Worm (Caenorhabditis elegans) whole organism, young adult: ENCODE results near the gene trx-3.

ENCODE experiments used
- B0035.1 ChIP-seq: sonication (generic microtip); optimal IDR thresholded peaks from 2 replicates; lab custom pipeline; 2016; ENCODE audit warnings: missing genetic modification characterization, mild to moderate bottlenecking, missing compliant biosample characterization, missing genotype, missing genetic modification reagents
- B0336.3 ChIP-seq: fragments of 200-800 bp; sonication (Bioruptor generic); IDR thresholded peaks from 2 replicates; pipeline ENCODE4 v1.3.6; 2022; ENCODE audit warnings: missing genetic modification characterization, missing compliant biosample characterization
- D2030.7 ChIP-seq: fragments of 200-800 bp; sonication (Bioruptor generic); IDR thresholded peaks from 2 replicates; pipeline ENCODE4 v1.3.6; 2022; ENCODE audit warnings: missing genetic modification reagents, missing genetic modification characterization, missing compliant biosample characterization
- F23B12.7 ChIP-seq: sonication (generic microtip); optimal IDR thresholded peaks from 2 replicates; lab custom pipeline; 2017; ENCODE audit warnings: missing genetic modification characterization, mild to moderate bottlenecking, missing compliant biosample characterization, antibody characterized with exemption, moderate library complexity; ENCODE audit not compliant: insufficient read depth
- F37B4.10 ChIP-seq: fragments of 200-800 bp; sonication (Bioruptor generic); IDR thresholded peaks from 2 replicates; pipeline ENCODE4 v1.3.6; 2022; ENCODE audit warnings: missing genetic modification characterization, missing compliant biosample characterization
- F39B2.1 ChIP-seq: fragments of 200-800 bp; sonication (Bioruptor generic); IDR thresholded peaks from 2 replicates; pipeline ENCODE4 v1.3.6; 2022; ENCODE audit warnings: missing genetic modification reagents, missing genetic modification characterization, missing compliant biosample characterization
- F52B5.7 ChIP-seq: sonication (generic microtip); optimal IDR thresholded peaks from 2 replicates; lab custom pipeline; 2016; ENCODE audit warnings: mild to moderate bottlenecking, missing genetic modification characterization, missing compliant biosample characterization
- K11D2.4 ChIP-seq: fragments of 200-800 bp; sonication (Bioruptor generic); IDR thresholded peaks from 2 replicates; pipeline ENCODE4 v1.3.6; 2022; ENCODE audit warnings: missing genetic modification reagents, missing genetic modification characterization, missing compliant biosample characterization
- K12H6.12 ChIP-seq: fragments of 200-800 bp; sonication (Bioruptor generic); optimal IDR thresholded peaks from 2 replicates; lab custom pipeline; 2018; ENCODE audit warnings: mild to moderate bottlenecking, missing genetic modification characterization, missing compliant biosample characterization
- Y53G8AR.9 ChIP-seq: fragments of 200-800 bp; sonication (Bioruptor generic); conservative IDR thresholded peaks from 2 replicates; pipeline ENCODE4 v1.3.6; 2022; ENCODE audit warnings: missing genetic modification reagents, missing genetic modification characterization, missing compliant biosample characterization
- Y56A3A.18 ChIP-seq: fragments of 200-800 bp; sonication (Bioruptor generic); IDR thresholded peaks from 2 replicates; pipeline ENCODE4 v1.3.6; 2022; ENCODE audit warnings: missing genetic modification reagents, missing genetic modification characterization, missing compliant biosample characterization
- Y79H2A.3 ChIP-seq: fragments of 200-800 bp; sonication (Bioruptor generic); conservative IDR thresholded peaks from 2 replicates; pipeline ENCODE4 v1.3.6; 2022; ENCODE audit warnings: missing genetic modification reagents, missing genetic modification characterization, missing compliant biosample characterization
- ZK185.1 ChIP-seq: sonication (generic microtip); optimal IDR thresholded peaks from 2 replicates; lab custom pipeline; 2016; ENCODE audit warnings: mild to moderate bottlenecking, missing genetic modification characterization, missing compliant biosample characterization; ENCODE audit not compliant: poor library complexity, severe bottlenecking
- atf-7 ChIP-seq: sonication (generic microtip); optimal IDR thresholded peaks from 2 replicates; lab custom pipeline; 2017; ENCODE audit warnings: mild to moderate bottlenecking, missing genetic modification characterization, missing compliant biosample characterization
- attf-3 ChIP-seq: fragments of 200-800 bp; sonication (Bioruptor generic); conservative IDR thresholded peaks from 2 replicates; pipeline ENCODE4 v1.3.6; 2022; ENCODE audit warnings: missing genetic modification reagents, missing genetic modification characterization, missing compliant biosample characterization
- attf-5 ChIP-seq: fragments of 200-800 bp; sonication (Bioruptor generic); optimal IDR thresholded peaks from 2 replicates; lab custom pipeline; 2018; ENCODE audit warnings: mild to moderate bottlenecking, missing genetic modification characterization, missing compliant biosample characterization
- cebp-1 ChIP-seq, 2 experiments: fragments of 200-800 bp in 1 of 2; sonication (Bioruptor generic) in 1 of 2; sonication (generic microtip) in 1 of 2; IDR thresholded peaks in 1 of 2; optimal IDR thresholded peaks in 1 of 2; 2 replicates each; pipeline versions ENCODE4 v1.3.6 to Lab custom; 2017 to 2022; ENCODE audit warnings: missing compliant biosample characterization in 2 of 2, missing genetic modification characterization in 2 of 2, mild to moderate bottlenecking in 1 of 2, missing genetic modification reagents in 1 of 2, moderate library complexity in 1 of 2
- ceh-27 ChIP-seq: fragments of 200-800 bp; sonication (Bioruptor generic); optimal IDR thresholded peaks from 2 replicates; lab custom pipeline; 2018; ENCODE audit warnings: mild to moderate bottlenecking, missing genetic modification characterization, moderate library complexity, missing compliant biosample characterization
- ceh-40 ChIP-seq: fragments of 200-800 bp; sonication (Bioruptor generic); IDR thresholded peaks from 2 replicates; pipeline ENCODE4 v1.3.6; 2022; ENCODE audit warnings: missing genetic modification characterization, missing compliant biosample characterization
- die-1 ChIP-seq: sonication (generic microtip); optimal IDR thresholded peaks from 2 replicates; lab custom pipeline; 2016; ENCODE audit warnings: missing genotype, mild to moderate bottlenecking, missing genetic modification characterization, missing compliant biosample characterization
- dox-1 ChIP-seq: fragments of 200-800 bp; sonication (Bioruptor generic); IDR thresholded peaks from 2 replicates; pipeline ENCODE4 v1.3.6; 2022; ENCODE audit warnings: missing genetic modification reagents, missing genetic modification characterization, missing compliant biosample characterization
- egl-44 ChIP-seq: fragments of 200-800 bp; sonication (Bioruptor generic); IDR thresholded peaks from 2 replicates; pipeline ENCODE4 v1.3.6; 2022; ENCODE audit warnings: missing genetic modification reagents, missing genetic modification characterization, missing compliant biosample characterization
- egrh-3 ChIP-seq: fragments of 200-800 bp; sonication (Bioruptor generic); IDR thresholded peaks from 2 replicates; pipeline ENCODE4 v1.3.6; 2022; ENCODE audit warnings: missing genetic modification reagents, missing genetic modification characterization, missing compliant biosample characterization
- ets-4 ChIP-seq: fragments of 200-800 bp; sonication (Bioruptor generic); optimal IDR thresholded peaks from 2 replicates; lab custom pipeline; 2018; ENCODE audit warnings: mild to moderate bottlenecking, missing genetic modification characterization, missing compliant biosample characterization
- hlh-12 ChIP-seq: sonication (generic microtip); optimal IDR thresholded peaks from 2 replicates; lab custom pipeline; 2016; ENCODE audit warnings: missing genetic modification characterization, missing compliant biosample characterization
- hlh-26 ChIP-seq: fragments of 200-800 bp; sonication (Bioruptor generic); conservative IDR thresholded peaks from 2 replicates; pipeline ENCODE4 v1.3.6; 2022; ENCODE audit warnings: missing genetic modification reagents, missing genetic modification characterization, missing compliant biosample characterization
- hmg-1.2 ChIP-seq: fragments of 200-800 bp; sonication (Bioruptor generic); IDR thresholded peaks from 2 replicates; pipeline ENCODE4 v1.3.6; 2022; ENCODE audit warnings: missing genetic modification reagents, missing genetic modification characterization, missing compliant biosample characterization
- lag-1 ChIP-seq: fragments of 200-800 bp; sonication (Bioruptor generic); IDR thresholded peaks from 2 replicates; pipeline ENCODE4 v1.3.6; 2022; ENCODE audit warnings: missing genetic modification reagents, missing genetic modification characterization, missing compliant biosample characterization
- let-526 ChIP-seq: fragments of 200-800 bp; sonication (Bioruptor generic); IDR thresholded peaks from 2 replicates; pipeline ENCODE4 v1.3.6; 2022; ENCODE audit warnings: missing genetic modification reagents, missing genetic modification characterization, missing compliant biosample characterization
- let-607 ChIP-seq, 2 experiments: fragments of 200-800 bp in 1 of 2; sonication (Bioruptor generic) in 1 of 2; sonication (generic microtip) in 1 of 2; optimal IDR thresholded peaks; 2 replicates each; lab custom pipeline; 2016 to 2018; ENCODE audit warnings: mild to moderate bottlenecking in 2 of 2, missing compliant biosample characterization in 2 of 2, missing genetic modification characterization in 2 of 2, moderate library complexity in 2 of 2, missing genotype in 1 of 2
- lin-35 ChIP-seq, 3 experiments: fragments of 150-350 bp in 2 of 3; sonication (generic microtip) in 1 of 3; optimal IDR thresholded peaks; 2 replicates each; lab custom pipeline; 2014 to 2018; ENCODE audit warnings: missing biosample characterization in 3 of 3, missing genetic modification characterization in 3 of 3, missing genetic modification reagents in 3 of 3
- lin-54 ChIP-seq: fragments of 200-800 bp; sonication (Bioruptor generic); optimal IDR thresholded peaks from 2 replicates; lab custom pipeline; 2018; ENCODE audit warnings: mild to moderate bottlenecking, missing genetic modification characterization, missing compliant biosample characterization
- lsy-27 ChIP-seq: sonication (generic microtip); optimal IDR thresholded peaks from 2 replicates; lab custom pipeline; 2017; ENCODE audit warnings: missing genetic modification characterization, mild to moderate bottlenecking, missing compliant biosample characterization, antibody characterized with exemption, missing genotype, borderline replicate concordance; ENCODE audit not compliant: insufficient read depth
- madf-10 ChIP-seq: sonication (generic microtip); optimal IDR thresholded peaks from 2 replicates; lab custom pipeline; 2016; ENCODE audit warnings: mild to moderate bottlenecking, missing genetic modification characterization, missing compliant biosample characterization
- madf-8 ChIP-seq: fragments of 200-800 bp; sonication (Bioruptor generic); conservative IDR thresholded peaks from 2 replicates; pipeline ENCODE4 v1.3.6; 2022; ENCODE audit warnings: missing genetic modification reagents, missing genetic modification characterization, missing compliant biosample characterization
- mcd-1 ChIP-seq: fragments of 200-800 bp; sonication (Bioruptor generic); IDR thresholded peaks from 2 replicates; pipeline ENCODE4 v1.3.6; 2022; ENCODE audit warnings: missing genetic modification reagents, missing genetic modification characterization, missing compliant biosample characterization
- mel-28 ChIP-seq: sonication (generic microtip); optimal IDR thresholded peaks from 2 replicates; lab custom pipeline; 2016; ENCODE audit warnings: borderline replicate concordance, mild to moderate bottlenecking, missing genetic modification characterization, missing compliant biosample characterization
- nfya-2 ChIP-seq: fragments of 200-800 bp; sonication (Bioruptor generic); IDR thresholded peaks from 2 replicates; pipeline ENCODE4 v1.3.6; 2022; ENCODE audit warnings: missing genetic modification reagents, missing genetic modification characterization, missing compliant biosample characterization
- nfyb-1 ChIP-seq: fragments of 200-800 bp; sonication (Bioruptor generic); IDR thresholded peaks from 2 replicates; pipeline ENCODE4 v1.3.6; 2022; ENCODE audit warnings: missing genetic modification reagents, missing genetic modification characterization, missing compliant biosample characterization
- nhr-90 ChIP-seq: sonication (generic microtip); optimal IDR thresholded peaks from 2 replicates; lab custom pipeline; 2016; ENCODE audit warnings: missing genotype, mild to moderate bottlenecking, missing genetic modification characterization, missing compliant biosample characterization
- pbrm-1 ChIP-seq: fragments of 200-800 bp; sonication (Bioruptor generic); IDR thresholded peaks from 2 replicates; pipeline ENCODE4 v1.3.6; 2022; ENCODE audit warnings: missing genetic modification reagents, missing genetic modification characterization, missing compliant biosample characterization
- snpc-4 ChIP-seq, 5 experiments: fragments of 150-350 bp in 1 of 5; sonication (generic microtip) in 4 of 5; optimal IDR thresholded peaks; 2 replicates each; lab custom pipeline; 2014 to 2018; ENCODE audit warnings: missing genetic modification characterization in 5 of 5, missing biosample characterization in 3 of 5, antibody characterized with exemption in 2 of 5, mild to moderate bottlenecking in 2 of 5, missing compliant biosample characterization in 2 of 5, missing genotype in 2 of 5, moderate library complexity in 2 of 5, missing genetic modification reagents in 1 of 5
- somi-1 ChIP-seq: fragments of 200-800 bp; sonication (Bioruptor generic); optimal IDR thresholded peaks from 2 replicates; lab custom pipeline; 2018; ENCODE audit warnings: mild to moderate bottlenecking, missing genetic modification characterization, missing compliant biosample characterization
- tbp1 ChIP-seq: fragments of 200-800 bp; sonication (Bioruptor generic); optimal IDR thresholded peaks from 2 replicates; lab custom pipeline; 2018; ENCODE audit warnings: mild to moderate bottlenecking, missing genetic modification characterization, missing compliant biosample characterization
- xnd-1 ChIP-seq: sonication (generic microtip); optimal IDR thresholded peaks from 2 replicates; lab custom pipeline; 2016; ENCODE audit warnings: missing genotype, missing genetic modification reagents, missing genetic modification characterization, missing compliant biosample characterization
- zfh-2 ChIP-seq: fragments of 200-800 bp; sonication (Bioruptor generic); conservative IDR thresholded peaks from 2 replicates; pipeline ENCODE4 v1.3.6; 2022; ENCODE audit warnings: missing genetic modification reagents, missing genetic modification characterization, missing compliant biosample characterization

The trx-3 gene

ce11 chrIV:4473767-4474166 is 13.1 kb upstream of the trx-3 start:
- peak; percentile 64 for TF ChIP-seq B0336.3 (GFP tag; lab: Robert Waterston, UW)
- TF ChIP-seq tbp1 (GFP tag; lab: Kevin White, UChicago) = no peak
- no peak for TF ChIP-seq attf-5 (GFP tag; lab: Kevin White, UChicago)
- TF ChIP-seq lin-35 (GFP tag; optimal IDR thresholded peaks at IDR 0.05; lab: Kevin White, UChicago) = no peak
- no peak for TF ChIP-seq F37B4.10 (GFP tag; lab: Robert Waterston, UW)
- TF ChIP-seq mcd-1 = 0 out of 2 replicates have a peak, but pooled peaks have one; percentile 26
- TF ChIP-seq madf-8 (GFP tag; lab: Robert Waterston, UW) = no peak
- TF ChIP-seq K12H6.12 (tag; lab: Kevin White, UChicago) = peak; percentile 6
- no peak for TF ChIP-seq hmg-1.2
- TF ChIP-seq zfh-2 = peak; percentile 79
- peak; percentile 56 for TF ChIP-seq F52B5.7
- TF ChIP-seq lin-54 (GFP tag; lab: Kevin White, UChicago) = no peak
- no peak for TF ChIP-seq F39B2.1 (GFP tag; lab: Robert Waterston, UW)
- TF ChIP-seq ceh-27 = peak; percentile 1
- TF ChIP-seq lag-1 (GFP tag; lab: Robert Waterston, UW) = no peak
- TF ChIP-seq cebp-1 (GFP tag; IDR thresholded peaks at IDR 0.05; lab: Robert Waterston, UW) = no peak; the same call in 1 of the 2 replicates
- TF ChIP-seq cebp-1 (tag; optimal IDR thresholded peaks at IDR 0.05; lab: Kevin White, UChicago) = peak; percentile 66
- TF ChIP-seq nfya-2 (GFP tag; lab: Robert Waterston, UW) = no peak
- no peak for TF ChIP-seq egl-44 (GFP tag; lab: Robert Waterston, UW)
- TF ChIP-seq let-526 (GFP tag; lab: Robert Waterston, UW) = no peak
- no peak for TF ChIP-seq ets-4 (GFP tag; lab: Kevin White, UChicago)
- peak; percentile 51; the same call in 1 of the 2 replicates for TF ChIP-seq egrh-3 (GFP tag; lab: Robert Waterston, UW)
- peak; percentile 12; the same call in 1 of the 2 replicates for TF ChIP-seq K11D2.4 (GFP tag; lab: Robert Waterston, UW)
- TF ChIP-seq hlh-12 (tag; lab: Kevin White, UChicago) = no peak
- TF ChIP-seq ZK185.1 (tag; lab: Kevin White, UChicago) = no peak
- TF ChIP-seq ceh-40 = no peak
- TF ChIP-seq nfyb-1 (GFP tag; lab: Robert Waterston, UW) = peak; percentile 37; the same call in 1 of the 2 replicates
- TF ChIP-seq F23B12.7 (tag; lab: Kevin White, UChicago) = no peak
- no peak for TF ChIP-seq Y53G8AR.9
- TF ChIP-seq lsy-27 (tag; lab: Kevin White, UChicago) = no peak
- no peak for TF ChIP-seq die-1 (tag; lab: Kevin White, UChicago)
- TF ChIP-seq xnd-1 (tag; lab: Kevin White, UChicago) = no peak
- TF ChIP-seq madf-10 = no peak
- TF ChIP-seq dox-1 = peak; percentile 51; the same call in 1 of the 2 replicates
- no peak for TF ChIP-seq Y79H2A.3 (GFP tag; lab: Robert Waterston, UW)
- peak; percentile 16 for TF ChIP-seq somi-1 (GFP tag; lab: Kevin White, UChicago)
- no peak for TF ChIP-seq B0035.1
- TF ChIP-seq nhr-90 (tag; lab: Kevin White, UChicago) = no peak
- TF ChIP-seq attf-3 (GFP tag; lab: Robert Waterston, UW) = no peak
- no peak for TF ChIP-seq Y56A3A.18 (GFP tag; lab: Robert Waterston, UW)
- no peak for TF ChIP-seq let-607 (tag; optimal IDR thresholded peaks at IDR 0.05; lab: Kevin White, UChicago)
- TF ChIP-seq snpc-4 (GFP tag; optimal IDR thresholded peaks at IDR 0.05; lab: Kevin White, UChicago) = no peak
- TF ChIP-seq snpc-4 (tag; optimal IDR thresholded peaks at IDR 0.05; lab: Kevin White, UChicago) = no peak
- no peak for TF ChIP-seq D2030.7 (GFP tag; lab: Robert Waterston, UW)
- peak; percentile 60 for TF ChIP-seq atf-7 (tag; lab: Kevin White, UChicago)
- no peak for TF ChIP-seq pbrm-1 (GFP tag; lab: Robert Waterston, UW)
- TF ChIP-seq mel-28 (tag; lab: Kevin White, UChicago) = no peak
- no peak for TF ChIP-seq hlh-26 (GFP tag; lab: Robert Waterston, UW)
